Fruit fly (Drosophila melanogaster): ENCODE data around the gene Ptpmeg2.
A peak's percentile ranks its signal among the peaks of the same experiment; 100 is the strongest.

The Ptpmeg2 gene

dm6 chrX:9578696-9579509 lies 80.0 kb downstream of the Ptpmeg2 start:
- TF ChIP-seq CG17801 (GFP tag; optimal IDR thresholded peaks at IDR 0.05; ENCODE audit: partially characterized antibody), result peak; percentile 95

- TF ChIP-seq CG17801 (GFP tag; optimal IDR thresholded peaks at IDR 0.05; ENCODE audit: partially characterized antibody), result no peak
These were observed 80.9 kb downstream of the Ptpmeg2 start for dm6 chrX:9578014-9578413.

- TF ChIP-seq CG17801 (GFP tag; optimal IDR thresholded peaks at IDR 0.05; ENCODE audit: partially characterized antibody), result no peak
These were observed 81.7 kb downstream of the Ptpmeg2 start for dm6 chrX:9577338-9577644.

dm6 chrX:9576504-9577337 lies 82.2 kb downstream of the Ptpmeg2 start:
- no peak for TF ChIP-seq CG17801 (GFP tag; optimal IDR thresholded peaks at IDR 0.05; ENCODE audit: partially characterized antibody)

Measured in ovary, adult (tissue).